Fruit fly (Drosophila melanogaster) whole organism, wandering third instar larva: ENCODE data around the gene CG43400.

ENCODE experiments used
- Abd-B ChIP-seq: fragments of >200 bp; optimal IDR thresholded peaks from 2 replicates; lab custom pipeline; 2017; ENCODE audit warnings: missing biosample characterization, missing genetic modification characterization
- CG32264 ChIP-seq: fragments of 200-800 bp; sonication (Bioruptor generic); optimal IDR thresholded peaks from 2 replicates; lab custom pipeline; 2016; ENCODE audit warnings: missing biosample characterization, missing genetic modification characterization
- CG9705 ChIP-seq: fragments of 200-800 bp; sonication (Bioruptor generic); optimal IDR thresholded peaks from 2 replicates; lab custom pipeline; 2018; ENCODE audit warnings: missing biosample characterization, mild to moderate bottlenecking, missing genetic modification characterization
- CrebA ChIP-seq: fragments of 200-800 bp; sonication (Bioruptor generic); optimal IDR thresholded peaks from 2 replicates; lab custom pipeline; 2016; ENCODE audit warnings: missing biosample characterization, mild to moderate bottlenecking, missing genetic modification characterization, borderline replicate concordance
- Dfd ChIP-seq: fragments of >200 bp; optimal IDR thresholded peaks from 2 replicates; lab custom pipeline; 2017; ENCODE audit warnings: missing biosample characterization, missing genetic modification characterization
- Dif ChIP-seq: fragments of 200-275, 200-300 bp; sonication (Bioruptor generic); optimal IDR thresholded peaks from 2 replicates; lab custom pipeline; 2018; ENCODE audit warnings: missing biosample characterization, missing genetic modification characterization; ENCODE audit not compliant: partially characterized antibody
- GATAd ChIP-seq: sonication (Bioruptor generic); optimal IDR thresholded peaks from 2 replicates; lab custom pipeline; 2016; ENCODE audit warnings: missing biosample characterization, missing genetic modification characterization
- HLH106 ChIP-seq: fragments of 200-800 bp; optimal IDR thresholded peaks from 3 replicates; lab custom pipeline; 2019; ENCODE audit warnings: missing biosample characterization, mild to moderate bottlenecking, missing genetic modification characterization, moderate library complexity
- Hnf4 ChIP-seq: fragments of 200-800 bp; sonication (Bioruptor generic); optimal IDR thresholded peaks from 2 replicates; lab custom pipeline; 2016; ENCODE audit warnings: missing biosample characterization, mild to moderate bottlenecking, missing genetic modification characterization
- Hr78 ChIP-seq: fragments of >200 bp; optimal IDR thresholded peaks from 2 replicates; lab custom pipeline; 2017; ENCODE audit warnings: missing biosample characterization, missing genetic modification characterization
- Hr83 ChIP-seq: fragments of 200-300 bp; sonication (Bioruptor generic); optimal IDR thresholded peaks from 2 replicates; lab custom pipeline; 2016; ENCODE audit warnings: missing biosample characterization, mild to moderate bottlenecking, missing genetic modification characterization, moderate library complexity; ENCODE audit not compliant: poor library complexity, severe bottlenecking
- Jra ChIP-seq: sonication (Bioruptor generic); optimal IDR thresholded peaks from 2 replicates; lab custom pipeline; 2016; ENCODE audit warnings: missing biosample characterization, missing genetic modification characterization
- Mio ChIP-seq: sonication (Bioruptor generic); optimal IDR thresholded peaks from 2 replicates; lab custom pipeline; 2016; ENCODE audit warnings: missing biosample characterization, missing genetic modification characterization
- Myc ChIP-seq: fragments of >200 bp; optimal IDR thresholded peaks from 2 replicates; lab custom pipeline; 2017
- N ChIP-seq: fragments of >200 bp; optimal IDR thresholded peaks from 2 replicates; lab custom pipeline; 2018; ENCODE audit warnings: missing biosample characterization, missing external identifiers, missing genetic modification characterization
- OdsH ChIP-seq: fragments of 200-800 bp; sonication (Bioruptor generic); optimal IDR thresholded peaks from 2 replicates; lab custom pipeline; 2016; ENCODE audit warnings: missing biosample characterization, mild to moderate bottlenecking, missing genetic modification characterization
- Rel ChIP-seq, 2 experiments: fragments of 200-800 bp; sonication (Bioruptor generic) in 1 of 2; optimal IDR thresholded peaks; 2 replicates in 1 of 2; 3 replicates in 1 of 2; lab custom pipeline; 2016 to 2019; ENCODE audit warnings: mild to moderate bottlenecking in 2 of 2, missing biosample characterization in 2 of 2, missing genetic modification characterization in 2 of 2, moderate library complexity in 1 of 2
- Sp1 ChIP-seq: fragments of 200-800 bp; sonication (Bioruptor generic); optimal IDR thresholded peaks from 3 replicates; lab custom pipeline; 2019; ENCODE audit warnings: missing biosample characterization, mild to moderate bottlenecking, missing genetic modification characterization, moderate library complexity
- Vsx2 ChIP-seq: fragments of 200-300, 225-300 bp; sonication (Bioruptor generic); optimal IDR thresholded peaks from 2 replicates; lab custom pipeline; 2018; ENCODE audit warnings: missing biosample characterization, missing genetic modification characterization; ENCODE audit not compliant: partially characterized antibody
- br ChIP-seq: fragments of 200-800 bp; sonication (Bioruptor generic); optimal IDR thresholded peaks from 2 replicates; lab custom pipeline; 2016; ENCODE audit warnings: missing biosample characterization, missing genetic modification characterization
- brk ChIP-seq: fragments of 200-800 bp; sonication (Bioruptor generic); optimal IDR thresholded peaks from 2 replicates; lab custom pipeline; 2016; ENCODE audit warnings: missing biosample characterization, mild to moderate bottlenecking, missing genetic modification characterization
- dl ChIP-seq, 2 experiments: fragments of 175-275, 200-275 bp in 1 of 2; fragments of 200-275 bp in 1 of 2; sonication (Bioruptor generic); optimal IDR thresholded peaks; lab custom pipeline; 2018; ENCODE audit warnings: mild to moderate bottlenecking in 2 of 2, missing biosample characterization in 2 of 2, missing genetic modification characterization in 2 of 2, moderate library complexity in 2 of 2; ENCODE audit not compliant: partially characterized antibody in 2 of 2, insufficient read depth in 1 of 2
- dmrt93B ChIP-seq: fragments of 200-800 bp; sonication (Bioruptor generic); optimal IDR thresholded peaks from 2 replicates; lab custom pipeline; 2018; ENCODE audit warnings: missing biosample characterization, mild to moderate bottlenecking, missing genetic modification characterization
- dsf ChIP-seq: sonication (Bioruptor generic); optimal IDR thresholded peaks from 2 replicates; lab custom pipeline; 2016; ENCODE audit warnings: missing biosample characterization, missing genetic modification characterization, borderline replicate concordance
- ey ChIP-seq: fragments of 200-800 bp; sonication (Bioruptor generic); optimal IDR thresholded peaks from 2 replicates; lab custom pipeline; 2016; ENCODE audit warnings: missing biosample characterization, missing genetic modification characterization
- foxo ChIP-seq, 2 experiments: fragments of 200-800 bp; sonication (Bioruptor generic); optimal IDR thresholded peaks; 2 replicates in 1 of 2; 3 replicates in 1 of 2; lab custom pipeline; 2016 to 2017; ENCODE audit warnings: missing biosample characterization in 2 of 2, missing genetic modification characterization in 2 of 2
- fru ChIP-seq: fragments of 200-800 bp; sonication (Bioruptor generic); optimal IDR thresholded peaks from 3 replicates; lab custom pipeline; 2016; ENCODE audit warnings: missing biosample characterization, mild to moderate bottlenecking, missing genetic modification characterization
- h ChIP-seq: fragments of 200-800 bp; sonication (Bioruptor generic); optimal IDR thresholded peaks from 3 replicates; lab custom pipeline; 2016; ENCODE audit warnings: missing biosample characterization, mild to moderate bottlenecking, missing genetic modification characterization
- jim ChIP-seq: fragments of 175-275, 200-325 bp; sonication (Bioruptor generic); optimal IDR thresholded peaks from 2 replicates; lab custom pipeline; 2016; ENCODE audit warnings: missing biosample characterization, mild to moderate bottlenecking, missing genetic modification characterization
- lola ChIP-seq: fragments of >200 bp; optimal IDR thresholded peaks from 2 replicates; lab custom pipeline; 2017; ENCODE audit warnings: missing biosample characterization, missing genetic modification characterization
- pan ChIP-seq: fragments of >200 bp; optimal IDR thresholded peaks from 2 replicates; lab custom pipeline; 2017
- psq ChIP-seq: fragments of 200-800 bp; sonication (Bioruptor generic); optimal IDR thresholded peaks from 3 replicates; lab custom pipeline; 2017; ENCODE audit warnings: missing biosample characterization, mild to moderate bottlenecking, missing genetic modification characterization, moderate library complexity
- rgr ChIP-seq: fragments of 200-800 bp; sonication (Bioruptor generic); optimal IDR thresholded peaks from 3 replicates; lab custom pipeline; 2016; ENCODE audit warnings: missing biosample characterization, mild to moderate bottlenecking, missing genetic modification characterization
- sage ChIP-seq: fragments of 200-800 bp; sonication (Bioruptor generic); optimal IDR thresholded peaks from 2 replicates; lab custom pipeline; 2016; ENCODE audit warnings: missing biosample characterization, mild to moderate bottlenecking, missing genetic modification characterization
- sv ChIP-seq: fragments of 200-800 bp; sonication (Bioruptor generic); optimal IDR thresholded peaks from 3 replicates; lab custom pipeline; 2016; ENCODE audit warnings: missing biosample characterization, missing genetic modification characterization
- tai ChIP-seq: sonication (Bioruptor generic); optimal IDR thresholded peaks from 2 replicates; lab custom pipeline; 2016; ENCODE audit warnings: missing biosample characterization, missing genetic modification characterization
- usp ChIP-seq: fragments of >200 bp; optimal IDR thresholded peaks from 2 replicates; lab custom pipeline; 2017; ENCODE audit warnings: missing biosample characterization, missing genetic modification characterization
- woc ChIP-seq: sonication (Bioruptor generic); optimal IDR thresholded peaks from 2 replicates; lab custom pipeline; 2016; ENCODE audit warnings: missing biosample characterization, mild to moderate bottlenecking, missing genetic modification characterization

Gene CG43400

dm6 chr2L:8477049-8477448 lies 13.5 kb upstream of the CG43400 start, which contains the start of gene CheA29a:
CheA29a (plus strand) TSS chr2L:8477349.
- TF ChIP-seq Hr78 (GFP tag; lab: Kevin White, UChicago) (no peak), Hr83 (GFP tag; lab: Kevin White, UChicago) (no peak), OdsH (GFP tag; lab: Kevin White, UChicago) (no peak), psq (no peak), CG9705 (no peak), sage (no peak), Vsx2 (GFP tag; lab: Kevin White, UChicago) (no peak), dmrt93B (GFP tag; lab: Kevin White, UChicago) (no peak), GATAd (GFP tag; lab: Kevin White, UChicago) (no peak), pan (no peak), CrebA (GFP tag; lab: Kevin White, UChicago) (no peak), Jra (GFP tag; lab: Kevin White, UChicago) (no peak), ey (GFP tag; lab: Kevin White, UChicago) (no peak), rgr (GFP tag; lab: Kevin White, UChicago) (no peak), sv (GFP tag; lab: Kevin White, UChicago) (no peak), dl (GFP tag; optimal IDR thresholded peaks at IDR 0.05; lab: Kevin White, UChicago; ENCODE audit: insufficient read depth in 1 of 2, partially characterized antibody in 2 of 2) (no peak)

- TF ChIP-seq N (GFP tag; lab: Kevin White, UChicago) (peak; percentile 83), psq (no peak), Myc (lab: Kevin White, UChicago) (peak; percentile 74)
- TF ChIP-seq, all 38 proteins: peak for 2
These were observed 12.6 kb upstream of the CG43400 start for dm6 chr2L:8477971-8478370.

- TF ChIP-seq Dif (peak; percentile 73), Vsx2 (GFP tag; lab: Kevin White, UChicago) (peak; percentile 29), Mio (no peak), CrebA (GFP tag; lab: Kevin White, UChicago) (no peak), Hr83 (GFP tag; lab: Kevin White, UChicago) (peak; percentile 37), dl (GFP tag; optimal IDR thresholded peaks at IDR 0.05; lab: Kevin White, UChicago; ENCODE audit: insufficient read depth in 1 of 2, partially characterized antibody in 2 of 2) (peak; percentile 68 to 70)
These were observed 12.2 kb upstream of the CG43400 start for dm6 chr2L:8478379-8478778.

- no peak for TF ChIP-seq rgr (GFP tag; lab: Kevin White, UChicago)
- no peak for TF ChIP-seq usp (GFP tag; lab: Kevin White, UChicago)
- no peak for TF ChIP-seq Jra (GFP tag; lab: Kevin White, UChicago)
- TF ChIP-seq dsf (GFP tag; lab: Kevin White, UChicago), result no peak
- peak; percentile 45 for TF ChIP-seq psq
- no peak for TF ChIP-seq Hr78 (GFP tag; lab: Kevin White, UChicago)
- no peak for TF ChIP-seq ey (GFP tag; lab: Kevin White, UChicago)
- TF ChIP-seq HLH106 (tag; lab: Kevin White, UChicago), result no peak
- peak; percentile 67 for TF ChIP-seq brk (GFP tag; lab: Kevin White, UChicago)
- TF ChIP-seq h, result no peak
- TF ChIP-seq Abd-B (GFP tag; lab: Kevin White, UChicago), result no peak
- TF ChIP-seq foxo (GFP tag; optimal IDR thresholded peaks at IDR 0.05; lab: Kevin White, UChicago), result no peak
- TF ChIP-seq Dfd (GFP tag; lab: Kevin White, UChicago), result no peak
- TF ChIP-seq sage, result peak; percentile 47
- TF ChIP-seq CG32264 (GFP tag; lab: Kevin White, UChicago), result no peak
- no peak for TF ChIP-seq lola (GFP tag; lab: Kevin White, UChicago)
- peak; percentile 90 for TF ChIP-seq CrebA (GFP tag; lab: Kevin White, UChicago)
- peak; percentile 86 for TF ChIP-seq Rel (GFP tag; optimal IDR thresholded peaks at IDR 0.05; lab: Kevin White, UChicago)
- peak; percentile 3 for TF ChIP-seq Rel (tag; optimal IDR thresholded peaks at IDR 0.05; lab: Kevin White, UChicago)
- no peak for TF ChIP-seq br (GFP tag; lab: Kevin White, UChicago)
- TF ChIP-seq Dif, result no peak
- no peak for TF ChIP-seq OdsH (GFP tag; lab: Kevin White, UChicago)
- no peak for TF ChIP-seq tai (GFP tag; lab: Kevin White, UChicago)
- TF ChIP-seq GATAd (GFP tag; lab: Kevin White, UChicago), result no peak
- no peak for TF ChIP-seq pan
- TF ChIP-seq Hnf4, result no peak
- no peak for TF ChIP-seq N (GFP tag; lab: Kevin White, UChicago)
- peak; percentile 10 for TF ChIP-seq fru
- no peak for TF ChIP-seq Mio
- no peak for TF ChIP-seq jim (GFP tag; lab: Kevin White, UChicago)
- no peak for TF ChIP-seq woc (GFP tag; lab: Kevin White, UChicago)
- peak; percentile 13 for TF ChIP-seq Vsx2 (GFP tag; lab: Kevin White, UChicago)
- no peak for TF ChIP-seq dmrt93B (GFP tag; lab: Kevin White, UChicago)
- TF ChIP-seq dl (GFP tag; optimal IDR thresholded peaks at IDR 0.05; lab: Kevin White, UChicago; ENCODE audit: insufficient read depth in 1 of 2, partially characterized antibody in 2 of 2), result no peak
- TF ChIP-seq Sp1 (GFP tag; lab: Kevin White, UChicago), result peak; percentile 84
- no peak for TF ChIP-seq Myc (lab: Kevin White, UChicago)
- TF ChIP-seq CG9705, result no peak
- no peak for TF ChIP-seq Hr83 (GFP tag; lab: Kevin White, UChicago)
These were observed 11.4 kb upstream of the CG43400 start for dm6 chr2L:8478911-8479706.
